Worm (Caenorhabditis elegans) whole organism, young adult: ENCODE results near the gene W05B10.4.

Experiments
- B0019.2 ChIP-seq: fragments of 200-800 bp; sonication (Bioruptor generic); conservative IDR thresholded peaks from 2 replicates; pipeline ENCODE4 v1.3.6; 2022; ENCODE audit warnings: missing genetic modification reagents, missing genetic modification characterization, missing compliant biosample characterization
- B0035.1 ChIP-seq: sonication (generic microtip); optimal IDR thresholded peaks from 2 replicates; lab custom pipeline; 2016; ENCODE audit warnings: missing genetic modification characterization, mild to moderate bottlenecking, missing compliant biosample characterization, missing genotype, missing genetic modification reagents
- B0261.1 ChIP-seq: sonication (generic microtip); optimal IDR thresholded peaks from 2 replicates; lab custom pipeline; 2016; ENCODE audit warnings: mild to moderate bottlenecking, missing genetic modification characterization, moderate library complexity, missing compliant biosample characterization
- C06A6.2 ChIP-seq: fragments of 200-800 bp; sonication (Bioruptor generic); conservative IDR thresholded peaks from 2 replicates; pipeline ENCODE4 v1.3.6; 2022; ENCODE audit warnings: missing genetic modification characterization, missing compliant biosample characterization
- F23B12.7 ChIP-seq: sonication (generic microtip); optimal IDR thresholded peaks from 2 replicates; lab custom pipeline; 2017; ENCODE audit warnings: missing genetic modification characterization, mild to moderate bottlenecking, missing compliant biosample characterization, antibody characterized with exemption, moderate library complexity; ENCODE audit not compliant: insufficient read depth
- F33H1.4 ChIP-seq: fragments of 200-800 bp; sonication (Bioruptor generic); IDR thresholded peaks from 2 replicates; pipeline ENCODE4 v1.3.6; 2022; ENCODE audit warnings: missing genetic modification reagents, missing genetic modification characterization, missing compliant biosample characterization
- T26A5.8 ChIP-seq: sonication (generic microtip); optimal IDR thresholded peaks from 2 replicates; lab custom pipeline; 2016; ENCODE audit warnings: missing genetic modification characterization, missing compliant biosample characterization
- Y53G8AR.9 ChIP-seq: fragments of 200-800 bp; sonication (Bioruptor generic); conservative IDR thresholded peaks from 2 replicates; pipeline ENCODE4 v1.3.6; 2022; ENCODE audit warnings: missing genetic modification reagents, missing genetic modification characterization, missing compliant biosample characterization
- Y56A3A.18 ChIP-seq: fragments of 200-800 bp; sonication (Bioruptor generic); IDR thresholded peaks from 2 replicates; pipeline ENCODE4 v1.3.6; 2022; ENCODE audit warnings: missing genetic modification reagents, missing genetic modification characterization, missing compliant biosample characterization
- Y79H2A.3 ChIP-seq: fragments of 200-800 bp; sonication (Bioruptor generic); conservative IDR thresholded peaks from 2 replicates; pipeline ENCODE4 v1.3.6; 2022; ENCODE audit warnings: missing genetic modification reagents, missing genetic modification characterization, missing compliant biosample characterization
- ZK185.1 ChIP-seq: sonication (generic microtip); optimal IDR thresholded peaks from 2 replicates; lab custom pipeline; 2016; ENCODE audit warnings: mild to moderate bottlenecking, missing genetic modification characterization, missing compliant biosample characterization; ENCODE audit not compliant: poor library complexity, severe bottlenecking
- akir-1 ChIP-seq: fragments of 200-800 bp; sonication (Bioruptor generic); optimal IDR thresholded peaks from 2 replicates; lab custom pipeline; 2018; ENCODE audit warnings: mild to moderate bottlenecking, missing genetic modification characterization, moderate library complexity, missing compliant biosample characterization
- ama-1 ChIP-seq, 3 experiments: fragments of 150-350 bp in 1 of 3; sonication (generic microtip) in 2 of 3; optimal IDR thresholded peaks; 2 replicates each; lab custom pipeline; 2014 to 2018; ENCODE audit warnings: missing biosample characterization in 2 of 3, missing genetic modification characterization in 2 of 3, missing genetic modification reagents in 2 of 3
- aptf-2 ChIP-seq: fragments of 200-800 bp; sonication (Bioruptor generic); conservative IDR thresholded peaks from 2 replicates; pipeline ENCODE4 v1.3.6; 2022; ENCODE audit warnings: missing genetic modification reagents, missing genetic modification characterization, missing compliant biosample characterization
- athp-1 ChIP-seq: sonication (generic microtip); optimal IDR thresholded peaks from 2 replicates; lab custom pipeline; 2017; ENCODE audit warnings: mild to moderate bottlenecking, missing genetic modification characterization, missing compliant biosample characterization
- attf-6 ChIP-seq: fragments of 200-800 bp; sonication (Bioruptor generic); IDR thresholded peaks from 2 replicates; pipeline ENCODE4 v1.3.6; 2022; ENCODE audit warnings: missing genetic modification reagents, missing genetic modification characterization, missing compliant biosample characterization
- bed-1 ChIP-seq: fragments of 200-800 bp; sonication (Bioruptor generic); IDR thresholded peaks from 2 replicates; pipeline ENCODE4 v1.3.6; 2022; ENCODE audit warnings: missing genetic modification reagents, missing genetic modification characterization, missing compliant biosample characterization
- bed-2 ChIP-seq: fragments of 200-800 bp; sonication (Bioruptor generic); IDR thresholded peaks from 2 replicates; pipeline ENCODE4 v1.3.6; 2022; ENCODE audit warnings: missing genetic modification reagents, missing genetic modification characterization, missing compliant biosample characterization
- cebp-1 ChIP-seq, 2 experiments: fragments of 200-800 bp in 1 of 2; sonication (Bioruptor generic) in 1 of 2; sonication (generic microtip) in 1 of 2; IDR thresholded peaks in 1 of 2; optimal IDR thresholded peaks in 1 of 2; 2 replicates each; pipeline versions ENCODE4 v1.3.6 to Lab custom; 2017 to 2022; ENCODE audit warnings: missing compliant biosample characterization in 2 of 2, missing genetic modification characterization in 2 of 2, mild to moderate bottlenecking in 1 of 2, missing genetic modification reagents in 1 of 2, moderate library complexity in 1 of 2
- cebp-2 ChIP-seq: fragments of 200-800 bp; sonication (Bioruptor generic); IDR thresholded peaks from 2 replicates; pipeline ENCODE4 v1.3.6; 2022; ENCODE audit warnings: missing genetic modification characterization, missing compliant biosample characterization
- ceh-100 ChIP-seq: fragments of 200-800 bp; sonication (Bioruptor generic); IDR thresholded peaks from 2 replicates; pipeline ENCODE4 v1.3.6; 2022; ENCODE audit warnings: missing genetic modification reagents, missing genetic modification characterization, missing compliant biosample characterization
- ceh-27 ChIP-seq: fragments of 200-800 bp; sonication (Bioruptor generic); optimal IDR thresholded peaks from 2 replicates; lab custom pipeline; 2018; ENCODE audit warnings: mild to moderate bottlenecking, missing genetic modification characterization, moderate library complexity, missing compliant biosample characterization
- chd-7 ChIP-seq: sonication (generic microtip); optimal IDR thresholded peaks from 2 replicates; lab custom pipeline; 2016; ENCODE audit warnings: mild to moderate bottlenecking, missing genetic modification characterization, moderate library complexity, missing compliant biosample characterization
- dox-1 ChIP-seq: fragments of 200-800 bp; sonication (Bioruptor generic); IDR thresholded peaks from 2 replicates; pipeline ENCODE4 v1.3.6; 2022; ENCODE audit warnings: missing genetic modification reagents, missing genetic modification characterization, missing compliant biosample characterization
- egl-18 ChIP-seq: fragments of 200-800 bp; sonication (Bioruptor generic); IDR thresholded peaks from 2 replicates; pipeline ENCODE4 v1.3.6; 2022; ENCODE audit warnings: missing genetic modification reagents, missing genetic modification characterization, missing compliant biosample characterization
- egrh-3 ChIP-seq: fragments of 200-800 bp; sonication (Bioruptor generic); IDR thresholded peaks from 2 replicates; pipeline ENCODE4 v1.3.6; 2022; ENCODE audit warnings: missing genetic modification reagents, missing genetic modification characterization, missing compliant biosample characterization
- gei-17 ChIP-seq: fragments of 200-800 bp; sonication (Bioruptor generic); optimal IDR thresholded peaks from 2 replicates; lab custom pipeline; 2018; ENCODE audit warnings: mild to moderate bottlenecking, missing genetic modification characterization, missing compliant biosample characterization
- madf-3 ChIP-seq: fragments of 200-800 bp; sonication (Bioruptor generic); IDR thresholded peaks from 2 replicates; pipeline ENCODE4 v1.3.6; 2022; ENCODE audit warnings: missing genetic modification reagents, missing genetic modification characterization, missing compliant biosample characterization
- nfyb-1 ChIP-seq: fragments of 200-800 bp; sonication (Bioruptor generic); IDR thresholded peaks from 2 replicates; pipeline ENCODE4 v1.3.6; 2022; ENCODE audit warnings: missing genetic modification reagents, missing genetic modification characterization, missing compliant biosample characterization
- nhr-80 ChIP-seq: sonication (generic microtip); optimal IDR thresholded peaks from 2 replicates; lab custom pipeline; 2016; ENCODE audit warnings: missing genetic modification characterization, missing compliant biosample characterization
- pha-4 ChIP-seq: fragments of 150-350 bp; sonication (generic microtip); optimal IDR thresholded peaks from 2 replicates; lab custom pipeline; 2014; ENCODE audit warnings: missing biosample characterization, missing genetic modification reagents, missing genetic modification characterization
- rcor-1 ChIP-seq: fragments of 200-800 bp; sonication (Bioruptor generic); IDR thresholded peaks from 2 replicates; pipeline ENCODE4 v1.3.6; 2022; ENCODE audit warnings: missing genetic modification reagents, missing genetic modification characterization, missing compliant biosample characterization
- rpc-1 ChIP-seq, 2 experiments: fragments of 150-350 bp in 1 of 2; sonication (generic microtip) in 1 of 2; optimal IDR thresholded peaks; 2 replicates each; lab custom pipeline; 2014 to 2018; ENCODE audit warnings: missing biosample characterization in 1 of 2, missing genetic modification characterization in 1 of 2, missing genetic modification reagents in 1 of 2, missing genotype in 1 of 2
- snpc-1.3 ChIP-seq: sonication (generic microtip); optimal IDR thresholded peaks from 2 replicates; lab custom pipeline; 2017; ENCODE audit warnings: missing genetic modification characterization, mild to moderate bottlenecking, missing compliant biosample characterization, antibody characterized with exemption, moderate library complexity, missing genotype, missing genetic modification reagents; ENCODE audit not compliant: insufficient read depth
- snpc-3.4 ChIP-seq: sonication (generic microtip); optimal IDR thresholded peaks from 2 replicates; lab custom pipeline; 2017; ENCODE audit warnings: missing genetic modification characterization, mild to moderate bottlenecking, missing compliant biosample characterization, antibody characterized with exemption, moderate library complexity, missing genotype, missing genetic modification reagents
- tbp1 ChIP-seq: fragments of 200-800 bp; sonication (Bioruptor generic); optimal IDR thresholded peaks from 2 replicates; lab custom pipeline; 2018; ENCODE audit warnings: mild to moderate bottlenecking, missing genetic modification characterization, missing compliant biosample characterization
- unc-130 ChIP-seq: sonication (generic microtip); optimal IDR thresholded peaks from 2 replicates; lab custom pipeline; 2016; ENCODE audit warnings: missing genetic modification reagents, missing genetic modification characterization, missing compliant biosample characterization
- xnd-1 ChIP-seq: sonication (generic microtip); optimal IDR thresholded peaks from 2 replicates; lab custom pipeline; 2016; ENCODE audit warnings: missing genotype, missing genetic modification reagents, missing genetic modification characterization, missing compliant biosample characterization
- ztf-18 ChIP-seq: sonication (generic microtip); optimal IDR thresholded peaks from 2 replicates; lab custom pipeline; 2016; ENCODE audit warnings: missing genotype, mild to moderate bottlenecking, missing genetic modification characterization, missing compliant biosample characterization
- ztf-22 ChIP-seq: fragments of 200-800 bp; sonication (Bioruptor generic); optimal IDR thresholded peaks from 2 replicates; lab custom pipeline; 2018; ENCODE audit warnings: mild to moderate bottlenecking, missing genetic modification characterization, moderate library complexity, missing compliant biosample characterization
- ztf-28 ChIP-seq: fragments of 200-800 bp; sonication (Bioruptor generic); IDR thresholded peaks from 2 replicates; pipeline ENCODE4 v1.3.6; 2022; ENCODE audit warnings: missing genetic modification reagents, missing genetic modification characterization, missing compliant biosample characterization

W05B10.4 gene

DNA sequence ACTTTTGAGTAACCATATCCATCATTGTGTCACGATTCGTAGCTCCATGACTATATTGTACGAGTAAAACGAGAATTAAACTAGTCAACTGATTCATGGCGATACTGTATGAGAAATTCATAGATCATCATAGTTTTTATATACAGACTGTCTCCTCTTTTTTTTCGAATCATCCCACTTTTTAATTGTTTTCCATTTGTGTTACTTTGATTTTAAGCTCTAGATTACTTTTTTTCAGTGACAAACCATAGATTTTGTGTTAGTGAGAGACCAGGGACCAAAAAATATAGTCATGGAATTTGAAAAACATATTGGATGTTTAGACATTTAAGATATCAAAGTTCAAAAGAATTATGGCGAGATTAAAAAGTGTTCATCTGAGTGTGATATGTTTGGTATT is 44.0 kb downstream of the W05B10.4 start, which contains the start of gene R11D1.3:
Gene R11D1.3, minus strand, starts transcription at position 101 of the 400 bp plus-strand sequence.
- no peak for TF ChIP-seq B0035.1 (tag; lab: Kevin White, UChicago)
- no peak for TF ChIP-seq cebp-1 (GFP tag; IDR thresholded peaks at IDR 0.05; lab: Robert Waterston, UW)
- TF ChIP-seq cebp-1 (tag; optimal IDR thresholded peaks at IDR 0.05; lab: Kevin White, UChicago) = no peak
- no peak for TF ChIP-seq egrh-3 (GFP tag; lab: Robert Waterston, UW)
- no peak for TF ChIP-seq snpc-3.4 (tag; lab: Kevin White, UChicago)
- TF ChIP-seq aptf-2 (GFP tag; lab: Robert Waterston, UW) = no peak
- TF ChIP-seq T26A5.8 (tag; lab: Kevin White, UChicago) = no peak
- no peak for TF ChIP-seq pha-4 (tag; lab: Kevin White, UChicago)
- TF ChIP-seq B0261.1 (tag; lab: Kevin White, UChicago) = no peak
- TF ChIP-seq ceh-27 = no peak
- no peak for TF ChIP-seq cebp-2 (GFP tag; lab: Robert Waterston, UW)
- no peak for TF ChIP-seq Y79H2A.3 (GFP tag; lab: Robert Waterston, UW)
- TF ChIP-seq egl-18 (GFP tag; lab: Robert Waterston, UW) = no peak
- no peak for TF ChIP-seq unc-130 (GFP tag; lab: Kevin White, UChicago)
- TF ChIP-seq madf-3 (GFP tag; lab: Robert Waterston, UW) = no peak
- TF ChIP-seq ceh-100 (GFP tag; lab: Robert Waterston, UW) = no peak
- no peak for TF ChIP-seq chd-7 (tag; lab: Kevin White, UChicago)
- TF ChIP-seq akir-1 (GFP tag; lab: Kevin White, UChicago) = no peak
- no peak for TF ChIP-seq bed-1 (GFP tag; lab: Robert Waterston, UW)

DNA sequence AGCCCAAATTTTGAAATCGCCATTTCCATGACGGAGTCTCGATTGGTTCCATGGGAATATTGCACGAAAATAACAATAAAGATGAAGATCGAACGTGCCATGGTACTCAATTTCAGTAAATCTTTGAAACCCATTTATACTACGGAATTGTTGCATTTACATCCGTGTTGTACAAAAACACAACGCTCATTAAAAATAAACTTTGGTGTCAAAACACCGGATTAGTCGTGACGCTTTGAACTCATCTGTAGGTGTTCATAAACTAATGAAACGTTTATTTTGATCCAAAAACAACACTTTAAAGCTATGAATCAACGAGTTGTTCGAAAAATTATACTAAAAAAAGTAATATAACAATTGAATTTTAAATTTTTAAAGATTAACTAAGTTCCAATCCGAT is 46.1 kb downstream of the W05B10.4 start, which contains the start of gene R11D1.4:
Gene R11D1.4, minus strand, starts transcription at position 101 of the 400 bp plus-strand sequence.
- no peak for TF ChIP-seq tbp1 (GFP tag; lab: Kevin White, UChicago)
- no peak for TF ChIP-seq bed-2 (GFP tag; lab: Robert Waterston, UW)
- no peak for TF ChIP-seq rcor-1 (GFP tag; lab: Robert Waterston, UW)
- TF ChIP-seq gei-17 (GFP tag; lab: Kevin White, UChicago) = no peak
- TF ChIP-seq B0019.2 (GFP tag; lab: Robert Waterston, UW) = no peak
- no peak for TF ChIP-seq ztf-18 (tag; lab: Kevin White, UChicago)
- TF ChIP-seq athp-1 (tag; lab: Kevin White, UChicago) = no peak
- TF ChIP-seq snpc-1.3 (tag; lab: Kevin White, UChicago) = no peak
- TF ChIP-seq xnd-1 = no peak
- TF ChIP-seq ceh-27 = no peak
- TF ChIP-seq ama-1 (optimal IDR thresholded peaks at IDR 0.05; lab: Kevin White, UChicago) = no peak
- no peak for TF ChIP-seq ama-1 (GFP tag; optimal IDR thresholded peaks at IDR 0.05; lab: Kevin White, UChicago)
- no peak for TF ChIP-seq rpc-1 (optimal IDR thresholded peaks at IDR 0.05; lab: Kevin White, UChicago)
- TF ChIP-seq rpc-1 (tag; optimal IDR thresholded peaks at IDR 0.05; lab: Kevin White, UChicago) = no peak

DNA sequence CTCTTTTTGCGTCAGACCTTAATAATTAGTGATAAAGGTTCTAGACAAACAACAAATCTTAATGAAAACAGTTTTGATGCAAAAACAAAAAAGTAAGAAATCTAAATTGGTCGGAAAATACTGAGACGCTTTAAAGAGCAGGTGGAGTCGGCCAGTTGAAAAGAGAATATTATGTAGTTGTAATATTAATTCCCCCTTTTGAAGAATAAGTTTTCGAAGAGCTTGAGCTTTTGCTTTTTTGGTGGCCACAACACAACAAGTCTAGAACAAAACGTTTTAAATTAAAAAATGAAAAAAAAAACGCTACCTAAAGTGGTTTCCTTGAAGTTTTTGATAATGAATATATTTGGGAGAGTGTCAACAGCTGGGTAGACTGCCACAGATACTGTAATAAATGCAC is 48.4 kb downstream of the W05B10.4 start, which contains the start of gene str-178:
Gene str-178, minus strand, starts transcription at position 101 of the 400 bp plus-strand sequence.
- no peak for TF ChIP-seq C06A6.2 (GFP tag; lab: Robert Waterston, UW)
- no peak for TF ChIP-seq Y53G8AR.9
- TF ChIP-seq ceh-100 (GFP tag; lab: Robert Waterston, UW) = no peak
- TF ChIP-seq attf-6 (GFP tag; lab: Robert Waterston, UW) = no peak
- no peak for TF ChIP-seq ZK185.1 (tag; lab: Kevin White, UChicago)
- TF ChIP-seq nfyb-1 (GFP tag; lab: Robert Waterston, UW) = no peak
- TF ChIP-seq athp-1 (tag; lab: Kevin White, UChicago) = no peak
- TF ChIP-seq F23B12.7 = no peak
- TF ChIP-seq ztf-28 (GFP tag; lab: Robert Waterston, UW) = no peak
- TF ChIP-seq dox-1 (GFP tag; lab: Robert Waterston, UW) = no peak
- no peak for TF ChIP-seq F33H1.4 (GFP tag; lab: Robert Waterston, UW)
- TF ChIP-seq nhr-80 (tag; lab: Kevin White, UChicago) = no peak
- TF ChIP-seq ztf-22 (GFP tag; lab: Kevin White, UChicago) = no peak
- no peak for TF ChIP-seq Y56A3A.18
